Worm (Caenorhabditis elegans) whole organism, midembryonic: ENCODE results near the gene F37B12.3.

ENCODE experiments used
- klf-2 ChIP-seq: fragments of 200-800 bp; sonication (Bioruptor generic); conservative IDR thresholded peaks from 2 replicates; pipeline ENCODE4 v1.3.6; 2022; ENCODE audit warnings: missing genetic modification reagents, missing genetic modification characterization, missing compliant biosample characterization
- ref-1 ChIP-seq: fragments of 200-800 bp; sonication (Bioruptor generic); conservative IDR thresholded peaks from 2 replicates; pipeline ENCODE4 v1.3.6; 2022; ENCODE audit warnings: missing genetic modification reagents, missing genetic modification characterization, missing compliant biosample characterization

DNA sequence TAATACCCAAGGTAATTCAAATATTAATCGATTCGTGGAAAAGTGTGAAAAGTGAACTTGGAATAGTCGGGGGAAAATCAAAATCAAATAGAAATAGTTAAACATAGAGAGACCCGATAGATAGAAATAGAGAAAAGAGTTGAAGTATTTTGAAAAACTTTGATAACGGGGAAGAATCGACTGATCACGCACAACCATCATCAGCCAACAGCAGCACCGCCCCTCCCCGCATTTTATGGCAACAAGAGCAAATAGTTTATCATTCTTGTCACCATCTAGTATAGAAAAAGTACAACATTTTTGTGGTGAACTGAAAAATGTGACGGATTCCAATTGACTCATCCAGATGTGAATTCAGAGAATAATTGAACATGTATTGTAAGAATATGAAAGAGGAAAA, 49.6 kb downstream of the F37B12.3 start:
- TF ChIP-seq klf-2 (no peak), ref-1 (GFP tag; lab: Robert Waterston, UW) (no peak)
